Fruit fly (Drosophila melanogaster): ENCODE measurements around the gene cysu.
A peak's percentile ranks its signal among the peaks of the same experiment; 100 is the strongest.

cysu gene

DNA sequence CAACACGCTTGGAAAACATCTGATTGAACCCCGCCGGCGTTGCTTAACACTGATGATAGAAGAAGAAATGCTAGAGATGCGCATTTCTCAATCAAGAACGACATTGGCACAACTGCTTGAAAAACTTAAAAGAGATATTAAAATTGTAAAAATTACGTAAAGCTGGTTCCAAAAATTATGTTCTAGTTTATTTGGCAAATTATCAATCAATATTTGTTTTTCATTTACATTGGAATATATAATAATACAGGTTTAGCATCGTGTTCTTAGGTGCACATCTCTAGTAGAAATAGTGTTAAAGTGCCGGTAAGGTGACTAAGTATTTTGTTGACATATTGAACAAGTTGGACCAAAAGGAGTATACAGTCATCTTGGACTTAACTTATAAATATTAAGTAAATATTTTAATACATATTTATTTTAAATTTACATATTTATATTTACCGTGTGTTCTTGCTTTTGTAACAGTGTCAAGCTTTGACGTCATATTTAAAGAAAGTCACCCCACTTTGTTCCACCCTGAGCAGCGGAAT lies 34.2 kb upstream of the cysu start, which contains the start of the genes Brf and sds22 (continued):
- peak; percentile 91 for TF ChIP-seq dsx (GFP tag; optimal IDR thresholded peaks at IDR 0.05; ENCODE audit: poor library complexity, severe bottlenecking)
- TF ChIP-seq CG32006 (GFP tag; optimal IDR thresholded peaks at IDR 0.05) = peak; percentile 95
- TF ChIP-seq vri (GFP tag; optimal IDR thresholded peaks at IDR 0.05) = peak; percentile 90
- peak; percentile 94 for TF ChIP-seq Sox15 (GFP tag; optimal IDR thresholded peaks at IDR 0.05)
- TF ChIP-seq Gug (GFP tag; IDR thresholded peaks at IDR 0.05) = peak; percentile 87
- TF ChIP-seq CG11294 (GFP tag; IDR thresholded peaks at IDR 0.05) = peak; percentile 89
- peak; percentile 94 for TF ChIP-seq Sox102F (GFP tag; optimal IDR thresholded peaks at IDR 0.05)
- TF ChIP-seq CG8119 (GFP tag; IDR thresholded peaks at IDR 0.05) = peak; percentile 88
- peak; percentile 96 for TF ChIP-seq Hr4 (GFP tag; optimal IDR thresholded peaks at IDR 0.05)
- peak; percentile 95 for TF ChIP-seq CG3919 (GFP tag; optimal IDR thresholded peaks at IDR 0.05)
- peak; percentile 94 for TF ChIP-seq CG34406 (GFP tag; optimal IDR thresholded peaks at IDR 0.05)
- TF ChIP-seq CG3032 (tag; optimal IDR thresholded peaks at IDR 0.05) = peak; percentile 96
- peak; percentile 95 for TF ChIP-seq Smox (GFP tag; optimal IDR thresholded peaks at IDR 0.05)
- peak; percentile 97 for TF ChIP-seq lz (GFP tag; optimal IDR thresholded peaks at IDR 0.05)
- TF ChIP-seq Hr39 (GFP tag; optimal IDR thresholded peaks at IDR 0.05) = peak; percentile 98
- peak; percentile 97 for TF ChIP-seq Eip78C (GFP tag)
- TF ChIP-seq achi (GFP tag; optimal IDR thresholded peaks at IDR 0.05) = peak; percentile 95
- TF ChIP-seq CG8319 (GFP tag; optimal IDR thresholded peaks at IDR 0.05) = peak; percentile 92
- peak; percentile 97 for TF ChIP-seq esn (GFP tag; optimal IDR thresholded peaks at IDR 0.05)
- peak; percentile 86 for TF ChIP-seq Eip93F (GFP tag; optimal IDR thresholded peaks at IDR 0.05)
- peak; percentile 93 for TF ChIP-seq CG8632 (GFP tag; optimal IDR thresholded peaks at IDR 0.05)
- TF ChIP-seq CG16779 (tag; optimal IDR thresholded peaks at IDR 0.05) = peak; percentile 77
- peak; percentile 96 for TF ChIP-seq Met (GFP tag; optimal IDR thresholded peaks at IDR 0.05)
- peak; percentile 96 for TF ChIP-seq Sox14 (GFP tag; optimal IDR thresholded peaks at IDR 0.05)
- peak; percentile 87 for TF ChIP-seq fd59A (GFP tag; optimal IDR thresholded peaks at IDR 0.05)
- TF ChIP-seq CG1621 (tag; optimal IDR thresholded peaks at IDR 0.05) = peak; percentile 87

DNA sequence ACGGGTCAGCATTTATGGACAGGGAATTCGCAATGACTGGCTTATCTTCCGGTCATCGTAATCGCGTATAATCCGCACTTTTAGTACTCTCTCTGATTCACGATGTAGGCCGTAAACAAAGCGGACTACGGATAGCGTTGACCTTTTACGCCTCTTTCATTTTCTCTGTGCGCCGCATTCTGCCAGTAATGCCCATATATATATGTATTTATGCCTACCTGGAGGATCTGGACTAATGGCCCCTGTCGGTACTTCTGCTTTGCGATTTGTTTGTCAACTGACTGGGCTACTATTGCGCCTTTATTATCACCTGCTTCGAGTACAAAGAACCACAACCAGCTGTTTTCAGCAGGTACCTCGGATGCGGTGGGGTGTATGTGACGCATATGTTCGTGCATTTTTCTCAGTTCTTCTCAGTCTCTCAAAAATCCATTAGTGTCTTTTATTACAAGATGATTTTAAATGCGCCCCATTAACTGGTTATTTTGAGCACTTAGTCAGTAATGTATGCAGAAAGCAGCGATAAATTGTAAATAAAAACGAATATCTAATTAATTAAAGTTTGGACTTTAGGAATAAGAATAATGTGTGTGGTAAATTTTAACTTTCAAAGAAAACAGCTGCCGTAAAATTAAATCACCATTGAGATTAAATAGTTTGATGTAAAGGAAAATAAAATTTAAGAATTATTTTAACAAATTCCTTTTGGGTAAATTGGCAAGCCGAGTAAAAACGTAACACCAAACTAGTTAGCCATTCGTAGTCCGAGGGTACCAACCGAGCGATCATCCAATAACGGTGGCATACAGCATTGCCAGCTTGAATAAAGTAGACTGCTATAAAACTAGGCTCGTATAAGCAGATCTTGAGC lies 31.0 kb upstream of the cysu start, which contains the start of gene CREG:
Gene CREG (minus strand): TSS at position 323 of the 871 bp plus-strand sequence.
- TF ChIP-seq CG1621 (tag; optimal IDR thresholded peaks at IDR 0.05) = no peak
- TF ChIP-seq CG32006 (GFP tag; optimal IDR thresholded peaks at IDR 0.05) = peak; percentile 69
- peak; percentile 65 for TF ChIP-seq topi (GFP tag; optimal IDR thresholded peaks at IDR 0.05)
- peak; percentile 51 for TF ChIP-seq Eip75B (GFP tag; optimal IDR thresholded peaks at IDR 0.05)
- peak; percentile 38 for TF ChIP-seq CG8632 (GFP tag; optimal IDR thresholded peaks at IDR 0.05)
- peak; percentile 36 for TF ChIP-seq achi (GFP tag; optimal IDR thresholded peaks at IDR 0.05)
- peak; percentile 72 for TF ChIP-seq esn (GFP tag; optimal IDR thresholded peaks at IDR 0.05)
- TF ChIP-seq ss (GFP tag; optimal IDR thresholded peaks at IDR 0.05) = peak; percentile 5 to 24
- TF ChIP-seq Ets96B (tag; optimal IDR thresholded peaks at IDR 0.05) = no peak
- no peak for TF ChIP-seq dac (GFP tag; optimal IDR thresholded peaks at IDR 0.05)
- TF ChIP-seq CG3032 (tag; optimal IDR thresholded peaks at IDR 0.05) = no peak
- TF ChIP-seq CG11294 (GFP tag; IDR thresholded peaks at IDR 0.05) = no peak
- TF ChIP-seq CG9139 (GFP tag; optimal IDR thresholded peaks at IDR 0.05) = no peak
- peak; percentile 12 for TF ChIP-seq CG6854 (GFP tag; optimal IDR thresholded peaks at IDR 0.05)
- peak; percentile 20 for TF ChIP-seq fkh (GFP tag; optimal IDR thresholded peaks at IDR 0.05)
- peak; percentile 44 for TF ChIP-seq CG6808 (GFP tag; optimal IDR thresholded peaks at IDR 0.05)
- TF ChIP-seq eg (GFP tag; IDR thresholded peaks at IDR 0.05) = no peak
- peak; percentile 2 for TF ChIP-seq spab (GFP tag; optimal IDR thresholded peaks at IDR 0.05)
- no peak for TF ChIP-seq dsx (GFP tag; optimal IDR thresholded peaks at IDR 0.05; ENCODE audit: poor library complexity, severe bottlenecking)
- TF ChIP-seq salr (GFP tag; optimal IDR thresholded peaks at IDR 0.05) = peak in 1 of 2 experiments; percentile 73
- TF ChIP-seq CG6792 (GFP tag; optimal IDR thresholded peaks at IDR 0.05) = peak; percentile 35
- peak; percentile 38 for TF ChIP-seq CG31627 (GFP tag; optimal IDR thresholded peaks at IDR 0.05)
- TF ChIP-seq Eip93F (GFP tag; optimal IDR thresholded peaks at IDR 0.05) = peak; percentile 48
- peak; percentile 48 for TF ChIP-seq Hr4 (GFP tag; optimal IDR thresholded peaks at IDR 0.05)
- peak; percentile 36 for TF ChIP-seq CG4318 (GFP tag; optimal IDR thresholded peaks at IDR 0.05)
- peak; percentile 57 for TF ChIP-seq Sox102F (GFP tag; optimal IDR thresholded peaks at IDR 0.05)
- peak; percentile 32 for TF ChIP-seq acj6 (GFP tag; optimal IDR thresholded peaks at IDR 0.05)
- peak; percentile 96 for TF ChIP-seq svp (GFP tag)
- no peak for TF ChIP-seq Lpt (GFP tag; optimal IDR thresholded peaks at IDR 0.05)
- no peak for TF ChIP-seq CG8319 (GFP tag; optimal IDR thresholded peaks at IDR 0.05)
- TF ChIP-seq CG10669 (GFP tag; optimal IDR thresholded peaks at IDR 0.05) = peak; percentile 6
- peak; percentile 30 for TF ChIP-seq Ets21C (GFP tag; optimal IDR thresholded peaks at IDR 0.05)

Measured in whole organism, prepupa.